Worm (Caenorhabditis elegans) whole organism, L3 larva: Measurements from ENCODE around the gene F13D11.3.

ENCODE experiments used
- R02D3.7 ChIP-seq: fragments of 150-350 bp; optimal IDR thresholded peaks from 2 replicates; lab custom pipeline; 2014; ENCODE audit warnings: missing biosample characterization, missing genetic modification characterization
- ZK546.5 ChIP-seq: sonication (generic microtip); optimal IDR thresholded peaks from 2 replicates; lab custom pipeline; 2017; ENCODE audit warnings: missing biosample characterization, missing genetic modification characterization
- ama-1 ChIP-seq: fragments of 150-350 bp; optimal IDR thresholded peaks from 2 replicates; lab custom pipeline; 2018
- ceh-9 ChIP-seq: sonication (generic microtip); optimal IDR thresholded peaks from 2 replicates; lab custom pipeline; 2018; ENCODE audit warnings: missing biosample characterization, missing genetic modification characterization
- daf-12 ChIP-seq: fragments of 150-350 bp; optimal IDR thresholded peaks from 2 replicates; lab custom pipeline; 2014; ENCODE audit warnings: missing biosample characterization, missing genetic modification reagents, missing genetic modification characterization
- elt-1 ChIP-seq: fragments of 150-350 bp; optimal IDR thresholded peaks from 2 replicates; lab custom pipeline; 2014; ENCODE audit warnings: missing biosample characterization, missing genetic modification characterization
- elt-2 ChIP-seq: sonication (generic microtip); optimal IDR thresholded peaks from 2 replicates; lab custom pipeline; 2016; ENCODE audit warnings: missing genetic modification reagents, mild to moderate bottlenecking, missing genetic modification characterization, missing compliant biosample characterization
- fkh-10 ChIP-seq: sonication (generic microtip); optimal IDR thresholded peaks from 2 replicates; lab custom pipeline; 2017; ENCODE audit warnings: missing biosample characterization, missing genetic modification reagents, missing genetic modification characterization
- fkh-2 ChIP-seq: fragments of 150-350 bp; optimal IDR thresholded peaks from 2 replicates; lab custom pipeline; 2014; ENCODE audit warnings: missing biosample characterization, missing genetic modification reagents, missing genetic modification characterization
- fos-1 ChIP-seq: fragments of 150-350 bp; optimal IDR thresholded peaks from 2 replicates; lab custom pipeline; 2014; ENCODE audit warnings: missing biosample characterization, missing genetic modification characterization
- jun-1 ChIP-seq: fragments of 150-350 bp; optimal IDR thresholded peaks from 2 replicates; lab custom pipeline; 2014; ENCODE audit warnings: missing biosample characterization, missing genetic modification reagents, missing genetic modification characterization
- lin-39 ChIP-seq: fragments of 150-350 bp; optimal IDR thresholded peaks from 2 replicates; lab custom pipeline; 2018; ENCODE audit warnings: missing biosample characterization, missing genetic modification reagents, missing genetic modification characterization
- nfya-1 ChIP-seq: sonication (generic microtip); optimal IDR thresholded peaks from 2 replicates; lab custom pipeline; 2017; ENCODE audit warnings: missing genetic modification characterization, mild to moderate bottlenecking, missing compliant biosample characterization, antibody characterized with exemption, moderate library complexity; ENCODE audit not compliant: insufficient read depth
- nhr-11 ChIP-seq: fragments of 150-350 bp; optimal IDR thresholded peaks from 2 replicates; lab custom pipeline; 2014; ENCODE audit warnings: missing biosample characterization, missing genetic modification characterization
- nhr-12 ChIP-seq: fragments of 150-350 bp; optimal IDR thresholded peaks from 2 replicates; lab custom pipeline; 2014; ENCODE audit warnings: missing biosample characterization, missing genetic modification characterization
- nhr-23 ChIP-seq: fragments of 150-350 bp; optimal IDR thresholded peaks from 2 replicates; lab custom pipeline; 2014; ENCODE audit warnings: missing biosample characterization, missing genetic modification reagents, missing genetic modification characterization
- nhr-237 ChIP-seq: fragments of 150-350 bp; optimal IDR thresholded peaks from 2 replicates; lab custom pipeline; 2014; ENCODE audit warnings: missing biosample characterization, missing genetic modification characterization
- nhr-28 ChIP-seq: fragments of 150-350 bp; optimal IDR thresholded peaks from 2 replicates; lab custom pipeline; 2014; ENCODE audit warnings: missing biosample characterization, missing genetic modification characterization
- nhr-43 ChIP-seq: sonication (generic microtip); optimal IDR thresholded peaks from 2 replicates; lab custom pipeline; 2016; ENCODE audit warnings: mild to moderate bottlenecking, missing genetic modification characterization, missing compliant biosample characterization; ENCODE audit not compliant: poor library complexity, severe bottlenecking
- nhr-67 ChIP-seq: fragments of 150-350 bp; optimal IDR thresholded peaks from 2 replicates; lab custom pipeline; 2014; ENCODE audit warnings: missing biosample characterization, missing genetic modification characterization
- pqm-1 ChIP-seq: fragments of 150-350 bp; optimal IDR thresholded peaks from 2 replicates; lab custom pipeline; 2017; ENCODE audit warnings: missing biosample characterization, missing genetic modification characterization, inconsistent platforms
- snpc-4 ChIP-seq: fragments of 150-350 bp; optimal IDR thresholded peaks from 2 replicates; lab custom pipeline; 2014; ENCODE audit warnings: missing biosample characterization, missing genetic modification characterization
- tbx-2 ChIP-seq: sonication (generic microtip); optimal IDR thresholded peaks from 2 replicates; lab custom pipeline; 2016; ENCODE audit warnings: mild to moderate bottlenecking, missing genetic modification characterization, missing compliant biosample characterization
- ztf-11 ChIP-seq: fragments of 150-350 bp; optimal IDR thresholded peaks from 2 replicates; lab custom pipeline; 2014; ENCODE audit warnings: missing biosample characterization, missing genetic modification characterization

F13D11.3 gene

ce11 chrX:5763904-5764303 lies 41.8 kb downstream of the F13D11.3 start (continued):
- TF ChIP-seq pqm-1 (peak; percentile 23), nhr-11 (peak; percentile 51), elt-1 (tag; lab: Kevin White, UChicago) (peak; percentile 41), nfya-1 (tag; lab: Kevin White, UChicago) (peak; percentile 63), lin-39 (peak; percentile 94), nhr-67 (tag; lab: Kevin White, UChicago) (no peak), nhr-23 (tag; lab: Kevin White, UChicago) (peak; percentile 79), jun-1 (tag; lab: Kevin White, UChicago) (peak; percentile 4), ceh-9 (tag; lab: Kevin White, UChicago) (no peak), nhr-28 (tag; lab: Kevin White, UChicago) (no peak), fos-1 (tag; lab: Kevin White, UChicago) (no peak), ZK546.5 (no peak), fkh-10 (GFP tag; lab: Kevin White, UChicago) (no peak), fkh-2 (tag; lab: Kevin White, UChicago) (no peak), nhr-43 (tag; lab: Kevin White, UChicago) (no peak), ztf-11 (tag; lab: Kevin White, UChicago) (no peak)
- TF ChIP-seq, all 47 proteins: peak for 14

ce11 chrX:5763292-5763691 lies 42.4 kb downstream of the F13D11.3 start, which contains the start of gene tag-294:
tag-294 (minus strand) TSS chrX:5763392.
- TF ChIP-seq nhr-11, result no peak
- TF ChIP-seq nfya-1 (tag; lab: Kevin White, UChicago), result no peak
- no peak for TF ChIP-seq fos-1 (tag; lab: Kevin White, UChicago)
- no peak for TF ChIP-seq daf-12
- TF ChIP-seq ama-1 (lab: Kevin White, UChicago), result no peak
- TF ChIP-seq R02D3.7 (tag; lab: Kevin White, UChicago), result no peak
- no peak for TF ChIP-seq snpc-4 (tag; lab: Kevin White, UChicago)
- no peak for TF ChIP-seq ztf-11 (tag; lab: Kevin White, UChicago)
- TF ChIP-seq elt-1 (tag; lab: Kevin White, UChicago), result no peak
- no peak for TF ChIP-seq ceh-9 (tag; lab: Kevin White, UChicago)
- no peak for TF ChIP-seq nhr-237 (tag; lab: Kevin White, UChicago)
- TF ChIP-seq nhr-12 (tag; lab: Kevin White, UChicago), result no peak
- TF ChIP-seq elt-2 (tag; lab: Kevin White, UChicago), result no peak
- TF ChIP-seq tbx-2, result no peak
